Worm (Caenorhabditis elegans) whole organism, L4/young adult: Measurements from ENCODE around the gene F02C12.2.
"Not testable (repeated sequence)": the region's sequence is repeated elsewhere in the genome, so short reads cannot be mapped to it uniquely, and the experiment has no call there.

Experiments used
- dao-5 ChIP-seq: sonication (generic microtip); optimal IDR thresholded peaks from 2 replicates; lab custom pipeline; 2016; ENCODE audit warnings: missing genotype, missing genetic modification characterization, moderate library complexity, missing compliant biosample characterization
- him-1 ChIP-seq: sonication (generic microtip); optimal IDR thresholded peaks from 2 replicates; lab custom pipeline; 2016; ENCODE audit warnings: missing genotype, missing genetic modification reagents, missing genetic modification characterization, missing compliant biosample characterization

DNA sequence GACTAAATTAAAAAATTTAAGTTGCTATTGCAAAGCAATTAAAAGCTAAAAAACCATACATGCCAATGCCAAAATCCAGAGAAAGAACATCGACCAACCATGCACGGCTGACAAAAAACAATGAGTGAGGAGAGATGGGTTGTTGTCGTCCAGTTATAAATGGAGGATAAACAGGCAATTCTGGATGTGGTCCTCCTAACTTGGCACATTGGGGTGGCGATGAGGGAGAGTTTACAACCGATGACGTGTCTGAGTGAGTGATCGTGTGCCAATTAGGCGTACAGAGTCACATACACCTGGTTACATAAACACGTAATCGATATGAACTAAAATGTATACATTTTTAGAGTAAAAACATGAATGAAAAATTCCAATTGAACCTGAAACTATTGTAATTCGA, 32.3 kb upstream of the F02C12.2 start, which contains the start of gene C29F7.10:
- TF ChIP-seq him-1, dao-5: not testable (repeated sequence)
